Worm (Caenorhabditis elegans) whole organism, L3 larva: Measurements from ENCODE around the gene H10E21.4.

Experiments
- ama-1 ChIP-seq: fragments of 150-350 bp; optimal IDR thresholded peaks from 2 replicates; lab custom pipeline; 2018
- ceh-9 ChIP-seq: sonication (generic microtip); optimal IDR thresholded peaks from 2 replicates; lab custom pipeline; 2018; ENCODE audit warnings: missing biosample characterization, missing genetic modification characterization
- daf-12 ChIP-seq: fragments of 150-350 bp; optimal IDR thresholded peaks from 2 replicates; lab custom pipeline; 2014; ENCODE audit warnings: missing biosample characterization, missing genetic modification reagents, missing genetic modification characterization
- fos-1 ChIP-seq: fragments of 150-350 bp; optimal IDR thresholded peaks from 2 replicates; lab custom pipeline; 2014; ENCODE audit warnings: missing biosample characterization, missing genetic modification characterization
- mdl-1 ChIP-seq: fragments of 150-350 bp; optimal IDR thresholded peaks from 2 replicates; lab custom pipeline; 2014; ENCODE audit warnings: missing biosample characterization, missing genetic modification characterization
- nhr-12 ChIP-seq: fragments of 150-350 bp; optimal IDR thresholded peaks from 2 replicates; lab custom pipeline; 2014; ENCODE audit warnings: missing biosample characterization, missing genetic modification characterization
- nhr-28 ChIP-seq: fragments of 150-350 bp; optimal IDR thresholded peaks from 2 replicates; lab custom pipeline; 2014; ENCODE audit warnings: missing biosample characterization, missing genetic modification characterization
- nhr-67 ChIP-seq: fragments of 150-350 bp; optimal IDR thresholded peaks from 2 replicates; lab custom pipeline; 2014; ENCODE audit warnings: missing biosample characterization, missing genetic modification characterization
- nhr-77 ChIP-seq: fragments of 150-350 bp; optimal IDR thresholded peaks from 2 replicates; lab custom pipeline; 2014; ENCODE audit warnings: missing biosample characterization, missing genetic modification characterization
- tbx-2 ChIP-seq: sonication (generic microtip); optimal IDR thresholded peaks from 2 replicates; lab custom pipeline; 2016; ENCODE audit warnings: mild to moderate bottlenecking, missing genetic modification characterization, missing compliant biosample characterization
- ztf-11 ChIP-seq: fragments of 150-350 bp; optimal IDR thresholded peaks from 2 replicates; lab custom pipeline; 2014; ENCODE audit warnings: missing biosample characterization, missing genetic modification characterization
- ztf-4 ChIP-seq: fragments of 150-350 bp; optimal IDR thresholded peaks from 2 replicates; lab custom pipeline; 2014; ENCODE audit warnings: missing biosample characterization, missing genetic modification characterization

- TF ChIP-seq tbx-2 (tag; lab: Kevin White, UChicago), result no peak
- no peak for TF ChIP-seq nhr-77 (tag; lab: Kevin White, UChicago)
- no peak for TF ChIP-seq daf-12 (tag; lab: Kevin White, UChicago)
- TF ChIP-seq ztf-4 (tag; lab: Kevin White, UChicago), result no peak
- no peak for TF ChIP-seq ztf-11 (tag; lab: Kevin White, UChicago)
- no peak for TF ChIP-seq fos-1
- no peak for TF ChIP-seq mdl-1 (tag; lab: Kevin White, UChicago)
- TF ChIP-seq nhr-67 (tag; lab: Kevin White, UChicago), result no peak
- no peak for TF ChIP-seq ama-1 (lab: Kevin White, UChicago)
- no peak for TF ChIP-seq nhr-12 (tag; lab: Kevin White, UChicago)
- no peak for TF ChIP-seq ceh-9 (tag; lab: Kevin White, UChicago)
- no peak for TF ChIP-seq nhr-28 (tag; lab: Kevin White, UChicago)
Observed at ce11 chrIII:23862-24261, 4.4 kb upstream of the H10E21.4 start, which contains the start of gene H10E21.5.
